Fruit fly (Drosophila melanogaster): ENCODE results near the gene Fuca.

The Fuca gene

DNA sequence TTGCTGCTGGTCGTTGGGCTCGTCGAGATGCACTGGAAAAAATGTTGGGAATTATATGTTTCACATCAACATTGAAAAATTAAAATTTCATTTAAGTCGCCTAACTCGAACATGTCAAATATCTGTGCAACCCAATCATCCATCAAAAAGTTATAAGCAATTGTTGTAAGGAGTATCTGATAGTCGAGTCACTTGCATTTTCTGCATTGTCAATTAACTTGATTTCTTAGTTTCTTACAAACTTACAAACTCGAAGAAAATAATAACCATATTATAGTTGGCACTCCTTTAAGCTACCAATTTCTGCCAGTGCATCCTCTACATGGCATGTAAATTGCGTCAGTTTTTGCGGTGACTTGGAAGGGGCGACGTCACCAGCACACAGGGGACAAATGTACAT, 39.4 kb downstream of the Fuca start (continued):
- peak; percentile 11 for TF ChIP-seq caup (GFP tag; optimal IDR thresholded peaks at IDR 0.05; ENCODE audit: severe bottlenecking)
- peak; percentile 41 for TF ChIP-seq PHDP (tag; optimal IDR thresholded peaks at IDR 0.05)
- peak; percentile 4; the same call in 1 of the 2 replicates for TF ChIP-seq ranshi (GFP tag; IDR thresholded peaks at IDR 0.05)
- peak; percentile 2 for TF ChIP-seq Fer3 (tag; optimal IDR thresholded peaks at IDR 0.05)
- peak; percentile 65 for TF ChIP-seq CG10979 (tag; optimal IDR thresholded peaks at IDR 0.05)
- peak; percentile 14 for TF ChIP-seq CG17359 (tag; optimal IDR thresholded peaks at IDR 0.05)
- peak; percentile 36 for TF ChIP-seq ems (GFP tag; optimal IDR thresholded peaks at IDR 0.05)
- TF ChIP-seq CG16813 (GFP tag; IDR thresholded peaks at IDR 0.05; ENCODE audit: partially characterized antibody) = peak; percentile 54; the same call in 2 of the 3 replicates
- TF ChIP-seq CG5245 (GFP tag; optimal IDR thresholded peaks at IDR 0.05) = peak; percentile 47
- TF ChIP-seq Sox102F (GFP tag; optimal IDR thresholded peaks at IDR 0.05) = peak; percentile 63
- peak in 1 of 2 experiments; percentile 42 for TF ChIP-seq dpn (GFP tag; optimal IDR thresholded peaks at IDR 0.05)
- peak; percentile 57 for TF ChIP-seq dmrt99B (tag; optimal IDR thresholded peaks at IDR 0.05)
- TF ChIP-seq CG2120 (GFP tag; optimal IDR thresholded peaks at IDR 0.05) = peak; percentile 50
- peak; percentile 33 for TF ChIP-seq pum (GFP tag; optimal IDR thresholded peaks at IDR 0.05)
- peak; percentile 54 for TF ChIP-seq CG1602 (GFP tag; optimal IDR thresholded peaks at IDR 0.05)
- peak; percentile 37 for TF ChIP-seq CG1529 (GFP tag; optimal IDR thresholded peaks at IDR 0.05)
- TF ChIP-seq zen (tag; optimal IDR thresholded peaks at IDR 0.05) = peak; percentile 25
- peak; percentile 61 for TF ChIP-seq CG17361 (GFP tag; IDR thresholded peaks at IDR 0.05)
- peak in 1 of 2 experiments; percentile 58 for TF ChIP-seq Hr51 (GFP tag; optimal IDR thresholded peaks at IDR 0.05)
- TF ChIP-seq unpg (GFP tag; optimal IDR thresholded peaks at IDR 0.05) = peak; percentile 44
- 0 out of 2 replicates have a peak, but pooled peaks have one; percentile 19 for TF ChIP-seq Nf-YA (GFP tag; IDR thresholded peaks at IDR 0.05)
- TF ChIP-seq Dbx (GFP tag; IDR thresholded peaks at IDR 0.05) = no peak
- TF ChIP-seq CG3847 (GFP tag; IDR thresholded peaks at IDR 0.05) = 0 out of 2 replicates have a peak, but pooled peaks have one; percentile 9
- peak; percentile 30 for TF ChIP-seq lilli (GFP tag; optimal IDR thresholded peaks at IDR 0.05)
- no peak for TF ChIP-seq CG17186 (GFP tag; optimal IDR thresholded peaks at IDR 0.05)
- TF ChIP-seq az2 (GFP tag; optimal IDR thresholded peaks at IDR 0.05) = peak; percentile 46
- TF ChIP-seq Sry-δ (GFP tag; optimal IDR thresholded peaks at IDR 0.05) = peak; percentile 10
- peak; percentile 57 for TF ChIP-seq CG30403 (GFP tag; optimal IDR thresholded peaks at IDR 0.05)
- peak; percentile 37 for TF ChIP-seq ATbp (GFP tag; optimal IDR thresholded peaks at IDR 0.05)
- TF ChIP-seq bigmax (GFP tag; optimal IDR thresholded peaks at IDR 0.05) = no peak
- TF ChIP-seq CG4404 (GFP tag; IDR thresholded peaks at IDR 0.05) = peak; percentile 39; the same call in 1 of the 2 replicates
- no peak for TF ChIP-seq NC2α (GFP tag; optimal IDR thresholded peaks at IDR 0.05)
- TF ChIP-seq CG3407 (GFP tag; optimal IDR thresholded peaks at IDR 0.05) = peak; percentile 14
- TF ChIP-seq CG1603 (tag; optimal IDR thresholded peaks at IDR 0.05) = peak; percentile 53
- peak; percentile 33 for TF ChIP-seq Side (GFP tag; optimal IDR thresholded peaks at IDR 0.05)
- no peak for TF ChIP-seq Rfx (GFP tag; IDR thresholded peaks at IDR 0.05)
- no peak for TF ChIP-seq HLH3B (GFP tag; IDR thresholded peaks at IDR 0.05)
- TF ChIP-seq CG42726 (GFP tag; IDR thresholded peaks at IDR 0.05; ENCODE audit: partially characterized antibody) = no peak
- TF ChIP-seq gce (GFP tag; IDR thresholded peaks at IDR 0.05) = 0 out of 3 replicates have a peak, but pooled peaks have one; percentile 10
- TF ChIP-seq al (GFP tag; IDR thresholded peaks at IDR 0.05) = no peak
- TF ChIP-seq CG11093 (GFP tag; IDR thresholded peaks at IDR 0.05) = 0 out of 3 replicates have a peak, but pooled peaks have one; percentile 28
- peak; percentile 52 for TF ChIP-seq Blimp-1 (GFP tag; optimal IDR thresholded peaks at IDR 0.05)
- 0 out of 2 replicates have a peak, but pooled peaks have one; percentile 20 for TF ChIP-seq Ptx1 (GFP tag; IDR thresholded peaks at IDR 0.05)
- peak; percentile 44; the same call in 1 of the 3 replicates for TF ChIP-seq HLH4C (GFP tag; IDR thresholded peaks at IDR 0.05; ENCODE audit: partially characterized antibody)
- peak; percentile 65 for TF ChIP-seq nmo (GFP tag; optimal IDR thresholded peaks at IDR 0.05)
- TF ChIP-seq mam (GFP tag; optimal IDR thresholded peaks at IDR 0.05) = peak; percentile 43
- peak; percentile 7 for TF ChIP-seq emc (GFP tag; optimal IDR thresholded peaks at IDR 0.05)
- no peak for TF ChIP-seq CG13287 (GFP tag; IDR thresholded peaks at IDR 0.05; ENCODE audit: partially characterized antibody)
- TF ChIP-seq CG15269 (tag; optimal IDR thresholded peaks at IDR 0.05) = peak; percentile 42
